Worm (Caenorhabditis elegans) whole organism, midembryonic: ENCODE results near the gene best-12.

ENCODE experiments used
- T22C8.4 ChIP-seq: fragments of 200-800 bp; sonication (Bioruptor generic); IDR thresholded peaks from 2 replicates; pipeline ENCODE4 v1.3.6; 2022; ENCODE audit warnings: missing genetic modification characterization, missing compliant biosample characterization
- cog-1 ChIP-seq: sonication (generic microtip); optimal IDR thresholded peaks from 2 replicates; lab custom pipeline; 2016; ENCODE audit warnings: missing genetic modification characterization, missing compliant biosample characterization
- flt-1 ChIP-seq: fragments of 200-800 bp; sonication (Bioruptor generic); IDR thresholded peaks from 2 replicates; pipeline ENCODE4 v1.3.6; 2022; ENCODE audit warnings: missing genetic modification characterization, missing compliant biosample characterization
- klf-2 ChIP-seq: fragments of 200-800 bp; sonication (Bioruptor generic); conservative IDR thresholded peaks from 2 replicates; pipeline ENCODE4 v1.3.6; 2022; ENCODE audit warnings: missing genetic modification reagents, missing genetic modification characterization, missing compliant biosample characterization
- med-1 ChIP-seq: sonication (generic microtip); optimal IDR thresholded peaks from 2 replicates; lab custom pipeline; 2017; ENCODE audit warnings: missing genetic modification characterization, mild to moderate bottlenecking, missing compliant biosample characterization, antibody characterized with exemption, missing genetic modification reagents; ENCODE audit not compliant: insufficient read depth
- ref-1 ChIP-seq: fragments of 200-800 bp; sonication (Bioruptor generic); conservative IDR thresholded peaks from 2 replicates; pipeline ENCODE4 v1.3.6; 2022; ENCODE audit warnings: missing genetic modification reagents, missing genetic modification characterization, missing compliant biosample characterization
- tab-1 ChIP-seq: fragments of 200-800 bp; sonication (Bioruptor generic); IDR thresholded peaks from 2 replicates; pipeline ENCODE4 v1.3.6; 2022; ENCODE audit warnings: missing genetic modification characterization, missing compliant biosample characterization
- ztf-23 ChIP-seq: fragments of 200-800 bp; sonication (Bioruptor generic); IDR thresholded peaks from 2 replicates; pipeline ENCODE4 v1.3.6; 2022; ENCODE audit warnings: missing genetic modification reagents, missing genetic modification characterization, missing compliant biosample characterization
- ztf-29 ChIP-seq: fragments of 200-800 bp; sonication (Bioruptor generic); IDR thresholded peaks from 2 replicates; pipeline ENCODE4 v1.3.6; 2022; ENCODE audit warnings: missing genetic modification reagents, missing genetic modification characterization, missing compliant biosample characterization

The best-12 gene

DNA sequence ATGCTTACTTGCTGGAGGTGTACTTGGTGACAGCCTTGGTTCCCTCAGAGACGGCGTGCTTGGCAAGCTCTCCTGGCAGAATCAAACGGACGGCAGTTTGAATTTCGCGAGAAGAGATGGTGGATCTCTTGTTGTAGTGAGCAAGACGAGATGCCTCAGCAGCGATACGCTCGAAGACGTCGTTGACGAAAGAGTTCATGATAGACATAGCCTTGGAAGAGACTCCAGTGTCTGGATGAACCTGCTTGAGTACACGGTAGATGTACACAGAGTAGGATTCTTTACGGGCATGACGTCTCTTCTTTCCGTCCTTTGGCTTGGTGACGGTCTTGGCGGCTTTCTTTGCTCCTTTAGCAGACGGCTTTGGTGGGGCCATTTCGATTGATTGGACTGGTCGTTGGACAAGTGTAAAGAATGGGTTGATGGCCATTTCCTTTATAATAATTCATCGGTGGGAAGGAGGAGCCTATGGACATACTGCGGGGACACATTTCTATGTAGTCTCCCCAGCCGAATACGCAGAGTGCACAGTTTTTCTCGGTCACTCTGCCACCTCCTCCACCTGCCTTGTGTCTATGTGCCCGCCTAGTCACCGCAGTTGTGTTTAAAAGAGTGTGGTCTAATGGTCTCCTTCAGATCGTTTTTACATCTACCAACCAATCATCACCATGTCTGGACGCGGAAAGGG is 9.0 kb upstream of the best-12 start, which contains the start of the genes his-4 and his-3:
Gene his-4 (minus strand): TSS at position 376 of the 688 bp plus-strand sequence.
Gene his-3 (plus strand): TSS at position 669 of the 688 bp plus-strand sequence.
- TF ChIP-seq cog-1 (tag; lab: Kevin White, UChicago) = peak; percentile 31
- TF ChIP-seq ztf-29 (GFP tag; lab: Robert Waterston, UW) = peak; percentile 76
- 0 out of 2 replicates have a peak, but pooled peaks have one; percentile 7 for TF ChIP-seq ref-1 (GFP tag; lab: Robert Waterston, UW)
- TF ChIP-seq flt-1 = peak; percentile 64; the same call in 1 of the 2 replicates
- peak; percentile 12; the same call in 1 of the 2 replicates for TF ChIP-seq T22C8.4 (GFP tag; lab: Robert Waterston, UW)

DNA sequence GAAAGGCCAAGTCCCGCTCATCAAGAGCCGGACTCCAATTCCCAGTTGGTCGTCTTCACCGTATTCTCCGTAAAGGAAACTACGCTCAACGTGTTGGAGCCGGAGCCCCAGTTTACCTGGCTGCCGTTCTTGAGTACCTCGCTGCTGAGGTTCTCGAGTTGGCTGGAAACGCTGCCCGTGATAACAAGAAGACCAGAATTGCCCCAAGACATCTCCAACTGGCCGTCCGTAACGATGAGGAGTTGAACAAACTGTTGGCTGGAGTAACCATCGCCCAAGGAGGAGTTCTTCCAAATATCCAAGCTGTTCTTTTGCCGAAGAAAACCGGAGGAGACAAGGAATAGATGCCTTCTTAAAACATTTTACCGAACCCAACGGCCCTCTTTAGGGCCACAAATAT is 8.4 kb upstream of the best-12 start:
- TF ChIP-seq flt-1 = peak; percentile 25

DNA sequence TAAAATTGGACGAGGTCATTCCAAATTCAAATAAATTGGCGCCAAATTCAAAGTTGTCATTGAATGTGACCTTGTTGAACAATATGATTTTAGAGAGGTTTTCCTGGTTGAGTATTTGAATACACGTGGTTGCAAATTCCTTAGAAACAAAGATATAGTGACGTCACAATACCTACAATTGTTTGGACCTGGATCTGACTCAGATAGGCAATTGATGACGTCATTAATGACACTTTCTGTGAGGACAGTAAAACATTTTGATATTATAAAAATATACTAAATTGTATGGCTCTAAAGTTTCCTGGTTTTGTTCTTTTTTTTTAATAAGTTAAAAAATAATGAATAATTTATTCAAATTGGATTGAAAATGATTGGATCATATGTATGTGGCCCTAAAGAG is 7.9 kb upstream of the best-12 start:
- TF ChIP-seq klf-2 (no peak), flt-1 (no peak), med-1 (GFP tag; lab: Kevin White, UChicago) (no peak), T22C8.4 (GFP tag; lab: Robert Waterston, UW) (no peak), ztf-23 (GFP tag; lab: Robert Waterston, UW) (no peak), ref-1 (GFP tag; lab: Robert Waterston, UW) (no peak), ztf-29 (GFP tag; lab: Robert Waterston, UW) (no peak), cog-1 (tag; lab: Kevin White, UChicago) (no peak)

- TF ChIP-seq flt-1 (peak; percentile 81), klf-2 (0 out of 2 replicates have a peak, but pooled peaks have one; percentile 3), ztf-23 (GFP tag; lab: Robert Waterston, UW) (0 out of 2 replicates have a peak, but pooled peaks have one; percentile 35)
Observed at ce11 chrV:16041925-16042742, 7.1 kb upstream of the best-12 start, which contains the start of the genes his-2 and his-1. Gene his-2, minus strand, starts transcription at chrV:16042283. Gene his-1, plus strand, starts transcription at chrV:16042520.

DNA sequence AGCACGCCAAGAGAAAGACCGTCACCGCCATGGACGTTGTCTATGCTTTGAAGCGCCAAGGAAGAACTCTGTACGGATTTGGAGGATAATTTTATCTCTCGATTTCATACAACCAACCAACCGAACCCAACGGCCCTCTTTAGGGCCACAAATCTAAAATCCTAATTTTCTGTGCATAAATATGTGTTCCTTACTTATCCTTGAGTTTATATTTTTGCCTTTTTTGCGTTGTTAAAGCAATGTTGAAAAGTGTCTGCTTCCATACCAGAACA is 6.6 kb upstream of the best-12 start:
- TF ChIP-seq klf-2 = no peak
- no peak for TF ChIP-seq med-1 (GFP tag; lab: Kevin White, UChicago)
- TF ChIP-seq ref-1 (GFP tag; lab: Robert Waterston, UW) = no peak
- no peak for TF ChIP-seq tab-1 (GFP tag; lab: Robert Waterston, UW)
- no peak for TF ChIP-seq cog-1 (tag; lab: Kevin White, UChicago)
- no peak; the same call in 1 of the 2 replicates for TF ChIP-seq flt-1
- no peak for TF ChIP-seq ztf-29 (GFP tag; lab: Robert Waterston, UW)
- TF ChIP-seq T22C8.4 (GFP tag; lab: Robert Waterston, UW) = no peak

DNA sequence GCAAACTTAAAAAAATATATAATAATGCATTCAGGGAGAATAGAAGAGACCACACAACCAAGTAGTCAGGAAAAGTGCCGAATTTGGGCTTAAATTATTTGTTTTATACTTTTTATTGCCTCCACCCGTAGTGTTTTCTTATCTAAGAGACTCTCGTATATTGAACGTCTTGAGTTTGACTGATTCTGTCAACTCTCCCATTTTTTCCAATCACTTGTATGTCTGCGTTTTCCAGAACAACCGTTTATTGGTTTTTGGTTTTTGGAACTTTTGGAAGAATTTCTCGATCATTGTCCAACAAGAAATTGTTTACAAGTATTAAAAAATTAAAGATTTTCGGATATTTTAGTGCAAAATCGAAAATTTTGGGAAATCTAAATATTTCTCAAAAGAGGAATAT is 5.6 kb upstream of the best-12 start:
- TF ChIP-seq cog-1 (tag; lab: Kevin White, UChicago) (no peak), klf-2 (no peak), tab-1 (GFP tag; lab: Robert Waterston, UW) (no peak), med-1 (GFP tag; lab: Kevin White, UChicago) (no peak), T22C8.4 (GFP tag; lab: Robert Waterston, UW) (no peak), flt-1 (no peak), ztf-29 (GFP tag; lab: Robert Waterston, UW) (no peak), ref-1 (GFP tag; lab: Robert Waterston, UW) (no peak), ztf-23 (GFP tag; lab: Robert Waterston, UW) (no peak)

DNA sequence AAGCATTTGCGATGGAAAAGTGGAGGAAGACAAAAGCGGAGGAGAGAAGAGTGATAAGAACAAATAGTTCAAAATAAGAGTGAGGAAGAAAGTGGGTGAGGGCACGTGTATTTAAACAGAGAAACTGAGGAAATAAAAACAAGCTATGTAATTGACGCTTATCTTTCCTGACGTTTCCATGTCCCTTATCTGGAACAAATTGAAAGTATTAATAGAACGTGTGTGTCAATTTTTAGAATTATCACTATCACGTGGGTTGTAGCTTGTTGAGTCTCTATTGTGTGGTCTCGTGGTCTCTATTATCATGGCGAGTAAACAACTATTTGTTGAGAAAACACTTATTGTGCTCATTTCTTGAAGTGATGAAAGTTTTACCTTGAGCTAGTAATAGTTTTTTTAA is 3.4 kb upstream of the best-12 start, which contains the start of gene T10C6.15:
Gene T10C6.15 (minus strand): TSS at position 104 of the 400 bp plus-strand sequence.
- TF ChIP-seq med-1 (GFP tag; lab: Kevin White, UChicago) (no peak), ztf-29 (GFP tag; lab: Robert Waterston, UW) (no peak)

- TF ChIP-seq klf-2 = no peak
Observed at ce11 chrV:16046573-16046972, 2.7 kb upstream of the best-12 start, which contains the start of gene ZK285.2. Gene ZK285.2, plus strand, starts transcription at chrV:16046873.

ce11 chrV:16047052-16047451 is 2.2 kb upstream of the best-12 start:
- TF ChIP-seq T22C8.4 (GFP tag; lab: Robert Waterston, UW) (no peak), ztf-29 (GFP tag; lab: Robert Waterston, UW) (no peak), tab-1 (GFP tag; lab: Robert Waterston, UW) (no peak)

DNA sequence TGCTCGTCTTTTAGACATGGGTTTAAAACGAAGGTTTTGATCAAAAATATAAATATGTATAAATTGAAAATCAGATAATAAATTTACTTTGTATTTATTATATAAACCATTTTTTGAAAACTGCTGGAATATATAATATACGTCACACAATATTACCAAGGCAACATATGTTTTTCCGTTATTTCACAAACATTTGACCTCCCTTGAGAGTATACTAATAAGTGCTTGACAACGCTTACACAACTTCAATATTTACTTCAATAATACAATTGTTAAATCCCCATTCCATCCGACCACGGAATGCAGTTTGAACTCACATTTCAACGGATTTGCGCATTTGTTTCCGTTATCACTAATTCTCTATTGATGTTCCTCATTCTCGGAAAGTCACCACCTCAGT is 1.8 kb upstream of the best-12 start, which contains the start of gene str-198:
Gene str-198 (plus strand): TSS at position 301 of the 400 bp plus-strand sequence.
- TF ChIP-seq ztf-23 (GFP tag; lab: Robert Waterston, UW) (no peak), ref-1 (GFP tag; lab: Robert Waterston, UW) (no peak), flt-1 (no peak), ztf-29 (GFP tag; lab: Robert Waterston, UW) (no peak), tab-1 (GFP tag; lab: Robert Waterston, UW) (no peak), cog-1 (tag; lab: Kevin White, UChicago) (no peak), klf-2 (no peak), med-1 (GFP tag; lab: Kevin White, UChicago) (no peak), T22C8.4 (GFP tag; lab: Robert Waterston, UW) (no peak)
